Worm (Caenorhabditis elegans): ENCODE data around the gene fbxb-5.

- TF ChIP-seq ama-1 (optimal IDR thresholded peaks at IDR 0.05), result no peak
- TF ChIP-seq hnd-1 (tag; optimal IDR thresholded peaks at IDR 0.05), result no peak
- TF ChIP-seq hmg-4 (GFP tag; optimal IDR thresholded peaks at IDR 0.05), result no peak
- TF ChIP-seq aly-1 (tag; optimal IDR thresholded peaks at IDR 0.05), result no peak
- TF ChIP-seq pes-1 (GFP tag; IDR thresholded peaks at IDR 0.05), result no peak
- TF ChIP-seq tbx-11 (GFP tag; IDR thresholded peaks at IDR 0.05), result no peak
Observed at ce11 chrII:1679081-1679480, 43.2 kb downstream of the fbxb-5 start, which contains the start of gene irld-36.

All from whole organism, early embryonic.